Worm (Caenorhabditis elegans) whole organism, mixed stage, embryonic: Measurements from ENCODE around the gene ZK809.1.
A peak's percentile ranks its signal among the peaks of the same experiment; 100 is the strongest.

Experiments
- blmp-1 ChIP-seq: fragments of 150-350 bp; optimal IDR thresholded peaks from 2 replicates; lab custom pipeline; 2014; ENCODE audit warnings: missing biosample characterization, missing genetic modification characterization
- cnd-1 ChIP-seq: fragments of 200-800 bp; sonication (Bioruptor generic); optimal IDR thresholded peaks from 2 replicates; lab custom pipeline; 2018; ENCODE audit warnings: mild to moderate bottlenecking, missing genetic modification characterization, missing compliant biosample characterization
- elt-1 ChIP-seq: sonication (generic microtip); optimal IDR thresholded peaks from 2 replicates; lab custom pipeline; 2017; ENCODE audit warnings: missing genetic modification characterization, mild to moderate bottlenecking, missing compliant biosample characterization, antibody characterized with exemption, moderate library complexity, borderline replicate concordance; ENCODE audit not compliant: insufficient read depth
- elt-3 ChIP-seq: fragments of 150-350 bp; optimal IDR thresholded peaks from 2 replicates; lab custom pipeline; 2014; ENCODE audit warnings: missing biosample characterization, missing genetic modification characterization
- ham-2 ChIP-seq: fragments of 200-800 bp; sonication (Bioruptor generic); optimal IDR thresholded peaks from 2 replicates; lab custom pipeline; 2018; ENCODE audit warnings: mild to moderate bottlenecking, missing genetic modification characterization, missing compliant biosample characterization
- lsy-2 ChIP-seq: fragments of 150-350 bp; optimal IDR thresholded peaks from 2 replicates; lab custom pipeline; 2014; ENCODE audit warnings: missing biosample characterization, missing genetic modification characterization
- mab-5 ChIP-seq: fragments of 150-350 bp; optimal IDR thresholded peaks from 2 replicates; lab custom pipeline; 2014; ENCODE audit warnings: missing biosample characterization, missing genetic modification characterization
- nhr-12 ChIP-seq: fragments of 150-350 bp; optimal IDR thresholded peaks from 2 replicates; lab custom pipeline; 2014; ENCODE audit warnings: missing biosample characterization, missing genetic modification characterization
- nhr-28 ChIP-seq: fragments of 150-350 bp; optimal IDR thresholded peaks from 2 replicates; lab custom pipeline; 2014; ENCODE audit warnings: missing biosample characterization, missing genetic modification characterization
- pha-4 ChIP-seq: fragments of 150-350 bp; optimal IDR thresholded peaks from 2 replicates; lab custom pipeline; 2018; ENCODE audit warnings: missing biosample characterization, missing genetic modification reagents, missing genetic modification characterization
- snpc-4 ChIP-seq: fragments of 150-350 bp; optimal IDR thresholded peaks from 2 replicates; lab custom pipeline; 2014; ENCODE audit warnings: missing biosample characterization, missing genetic modification characterization
- unc-62 ChIP-seq: fragments of 150-350 bp; optimal IDR thresholded peaks from 2 replicates; lab custom pipeline; 2014; ENCODE audit warnings: missing biosample characterization, missing genetic modification reagents, missing genetic modification characterization

DNA sequence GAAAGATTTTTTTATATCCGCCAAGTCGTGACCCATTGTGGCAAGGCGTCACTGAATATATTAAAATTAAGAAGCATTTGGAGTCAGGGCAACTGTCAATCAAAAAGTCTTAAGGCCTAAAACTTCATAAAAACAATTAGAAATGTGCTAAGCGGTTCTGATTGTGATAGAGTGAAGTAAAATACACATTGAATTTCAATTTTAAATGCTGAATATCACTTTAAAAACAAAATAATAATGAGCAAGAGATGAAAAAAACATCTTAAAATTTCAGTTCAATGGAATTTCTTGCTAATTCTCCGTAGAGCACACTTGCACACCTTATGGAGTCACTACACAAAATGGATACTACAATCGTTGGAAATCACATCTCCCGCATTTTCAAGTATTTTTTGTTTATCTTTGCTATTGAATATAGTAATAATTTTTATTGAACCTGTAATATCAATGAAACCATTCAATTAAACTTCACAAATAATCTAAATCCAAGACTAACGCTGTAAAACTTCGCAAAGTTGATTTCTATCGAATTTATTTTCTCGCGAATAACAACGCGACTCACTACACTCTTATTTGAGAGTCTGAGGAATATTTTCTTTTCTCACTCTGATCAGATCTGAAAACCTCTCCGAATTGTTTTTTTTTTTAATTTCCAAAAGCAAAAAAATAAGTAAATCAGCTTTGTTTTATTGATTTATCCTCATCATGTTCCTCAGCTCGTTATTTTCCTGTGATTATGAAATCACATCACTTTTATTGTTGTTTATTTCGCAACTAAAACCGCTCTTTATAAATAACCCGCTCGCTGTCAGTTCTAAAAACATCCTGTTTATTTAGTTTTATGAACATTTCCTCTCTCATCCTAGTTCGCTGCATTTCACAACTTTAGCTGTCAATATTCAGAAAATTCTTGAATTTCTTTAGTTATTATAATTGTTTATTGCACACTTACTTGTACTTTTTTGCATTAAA, 6.2 kb upstream of the ZK809.1 start, which contains the start of gene mars-1:
- TF ChIP-seq elt-1 (tag; lab: Kevin White, UChicago) (no peak), nhr-28 (tag; lab: Kevin White, UChicago) (no peak), snpc-4 (no peak), unc-62 (GFP tag; lab: Kevin White, UChicago) (no peak), ham-2 (GFP tag; lab: Kevin White, UChicago) (no peak), pha-4 (tag; lab: Kevin White, UChicago) (peak; percentile 20), elt-3 (tag; lab: Kevin White, UChicago) (no peak), nhr-12 (no peak), lsy-2 (tag; lab: Kevin White, UChicago) (peak; percentile 60), mab-5 (no peak), cnd-1 (no peak), blmp-1 (tag; lab: Kevin White, UChicago) (no peak)
